Fruit fly (Drosophila melanogaster) whole organism, pupa: ENCODE results near the gene Cyp6d5.

Source experiments
- CG10348 ChIP-seq: fragments of 200-800 bp; sonication (Bioruptor generic); IDR thresholded peaks from 2 replicates; pipeline ENCODE4 v1.3.6; 2022; ENCODE audit warnings: missing biosample characterization, missing genetic modification characterization
- CG17806 ChIP-seq: fragments of 200-800 bp; sonication (Bioruptor generic); optimal IDR thresholded peaks from 2 replicates; lab custom pipeline; 2018; ENCODE audit warnings: missing biosample characterization, mild to moderate bottlenecking, missing genetic modification characterization, moderate library complexity
- CG4496 ChIP-seq: fragments of 200-800 bp; sonication (Bioruptor generic); IDR thresholded peaks from 3 replicates; pipeline ENCODE4 v1.3.6; 2022; ENCODE audit warnings: missing biosample characterization, missing genetic modification characterization
- CG8159 ChIP-seq: fragments of 200-800 bp; sonication (Bioruptor generic); optimal IDR thresholded peaks from 3 replicates; lab custom pipeline; 2018; ENCODE audit warnings: missing biosample characterization, mild to moderate bottlenecking, missing genetic modification characterization, moderate library complexity
- CG9948 ChIP-seq: fragments of 200-800 bp; sonication (Bioruptor generic); optimal IDR thresholded peaks from 2 replicates; lab custom pipeline; 2018; ENCODE audit warnings: missing biosample characterization, mild to moderate bottlenecking, missing genetic modification characterization, moderate library complexity
- gl ChIP-seq: fragments of 200-800 bp; sonication (Bioruptor generic); optimal IDR thresholded peaks from 2 replicates; lab custom pipeline; 2018; ENCODE audit warnings: missing biosample characterization, mild to moderate bottlenecking, missing genetic modification characterization

DNA sequence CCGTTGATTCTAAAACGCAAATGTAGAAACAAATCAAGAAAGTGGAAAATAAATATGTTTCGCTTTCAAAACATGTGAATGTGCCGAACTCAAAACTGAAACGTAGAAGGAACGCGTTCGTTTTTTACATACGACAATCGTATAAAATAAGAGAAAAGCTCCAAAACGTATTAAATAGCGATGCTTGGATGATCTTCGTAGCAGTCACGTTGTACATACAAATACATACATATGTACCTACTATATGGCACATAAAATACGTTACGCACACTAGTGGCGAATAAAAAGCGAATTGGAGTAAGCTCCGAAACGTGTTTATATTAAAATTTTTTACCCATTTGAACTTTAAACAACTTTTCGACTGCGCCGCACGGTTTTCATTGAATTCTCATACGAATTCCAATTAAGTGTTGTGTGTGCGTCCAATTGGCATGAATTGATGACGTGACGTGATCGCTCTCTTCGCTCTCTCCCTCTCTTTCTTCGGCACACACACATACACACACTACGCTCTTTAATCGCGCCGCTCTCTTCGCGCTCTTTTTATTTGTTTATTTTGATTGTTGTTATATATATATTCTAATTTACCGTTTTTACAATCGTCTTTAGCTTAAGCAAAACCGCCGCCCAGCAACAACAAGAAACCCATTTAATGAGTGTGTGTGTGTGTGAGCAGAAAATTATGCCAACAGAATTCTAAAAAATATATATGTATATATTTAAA, 28.3 kb downstream of the Cyp6d5 start:
- TF ChIP-seq CG4496 (GFP tag; lab: Robert Waterston, UW) = no peak
- TF ChIP-seq gl (tag; lab: Kevin White, UChicago) = no peak
- TF ChIP-seq CG9948 (tag; lab: Kevin White, UChicago) = no peak
- TF ChIP-seq CG17806 = no peak
- no peak for TF ChIP-seq CG10348 (GFP tag; lab: Robert Waterston, UW)
- TF ChIP-seq CG8159 = no peak
